Worm (Caenorhabditis elegans) whole organism, late embryonic: ENCODE data around the gene pelo-1.

Experiments
- C38D4.7 ChIP-seq: fragments of 200-800 bp; sonication (Bioruptor generic); optimal IDR thresholded peaks from 2 replicates; lab custom pipeline; 2018; ENCODE audit warnings: mild to moderate bottlenecking, missing genetic modification characterization, moderate library complexity, missing compliant biosample characterization
- F13H6.1 ChIP-seq: sonication (generic microtip); optimal IDR thresholded peaks from 2 replicates; lab custom pipeline; 2016; ENCODE audit warnings: missing genetic modification characterization, missing compliant biosample characterization
- K09A11.1 ChIP-seq: sonication (generic microtip); optimal IDR thresholded peaks from 2 replicates; lab custom pipeline; 2017; ENCODE audit warnings: antibody characterized with exemption, mild to moderate bottlenecking, missing genetic modification characterization, missing compliant biosample characterization; ENCODE audit not compliant: insufficient read depth
- T23F11.4 ChIP-seq: fragments of 200-800 bp; sonication (Bioruptor generic); optimal IDR thresholded peaks from 2 replicates; lab custom pipeline; 2018; ENCODE audit warnings: mild to moderate bottlenecking, missing genetic modification characterization, missing compliant biosample characterization
- ahr-1 ChIP-seq: sonication (generic microtip); optimal IDR thresholded peaks from 2 replicates; lab custom pipeline; 2016; ENCODE audit warnings: missing genetic modification characterization, missing compliant biosample characterization
- ama-1 ChIP-seq: fragments of 150-350 bp; optimal IDR thresholded peaks from 2 replicates; lab custom pipeline; 2014
- ceh-14 ChIP-seq: sonication (generic microtip); optimal IDR thresholded peaks from 2 replicates; lab custom pipeline; 2016; ENCODE audit warnings: missing genotype, missing genetic modification characterization, missing compliant biosample characterization
- ceh-18 ChIP-seq: sonication (generic microtip); optimal IDR thresholded peaks from 2 replicates; lab custom pipeline; 2016; ENCODE audit warnings: missing genetic modification characterization, missing compliant biosample characterization
- ceh-2 ChIP-seq: sonication (generic microtip); optimal IDR thresholded peaks from 2 replicates; lab custom pipeline; 2016; ENCODE audit warnings: missing genotype, missing genetic modification characterization, missing compliant biosample characterization
- ceh-22 ChIP-seq: sonication (generic microtip); optimal IDR thresholded peaks from 2 replicates; lab custom pipeline; 2017; ENCODE audit warnings: missing biosample characterization, missing genetic modification characterization
- ceh-24 ChIP-seq: sonication (generic microtip); optimal IDR thresholded peaks from 2 replicates; lab custom pipeline; 2016; ENCODE audit warnings: mild to moderate bottlenecking, missing genetic modification characterization, missing compliant biosample characterization
- ceh-30 ChIP-seq: fragments of 150-350 bp; optimal IDR thresholded peaks from 2 replicates; lab custom pipeline; 2014; ENCODE audit warnings: missing biosample characterization, missing genetic modification characterization
- ceh-31 ChIP-seq: sonication (generic microtip); optimal IDR thresholded peaks from 2 replicates; lab custom pipeline; 2016; ENCODE audit warnings: missing genetic modification characterization, missing compliant biosample characterization
- ceh-34 ChIP-seq: sonication (generic microtip); optimal IDR thresholded peaks from 2 replicates; lab custom pipeline; 2016; ENCODE audit warnings: mild to moderate bottlenecking, missing genetic modification characterization, missing compliant biosample characterization
- ceh-45 ChIP-seq: fragments of 200-800 bp; sonication (Bioruptor generic); IDR thresholded peaks from 2 replicates; pipeline ENCODE4 v1.3.6; 2022; ENCODE audit warnings: missing genetic modification reagents, missing genetic modification characterization, missing compliant biosample characterization
- ceh-48 ChIP-seq: sonication (generic microtip); optimal IDR thresholded peaks from 2 replicates; lab custom pipeline; 2016; ENCODE audit warnings: missing genetic modification characterization, inconsistent platforms, missing compliant biosample characterization
- ceh-6 ChIP-seq: fragments of 200-800 bp; sonication (Bioruptor generic); optimal IDR thresholded peaks from 2 replicates; lab custom pipeline; 2018; ENCODE audit warnings: mild to moderate bottlenecking, missing genetic modification characterization, missing compliant biosample characterization
- ceh-9 ChIP-seq: sonication (generic microtip); optimal IDR thresholded peaks from 2 replicates; lab custom pipeline; 2016; ENCODE audit warnings: mild to moderate bottlenecking, missing genetic modification characterization, inconsistent platforms, missing compliant biosample characterization
- dve-1 ChIP-seq: sonication (generic microtip); optimal IDR thresholded peaks from 2 replicates; lab custom pipeline; 2017; ENCODE audit warnings: antibody characterized with exemption, mild to moderate bottlenecking, missing genetic modification characterization, missing compliant biosample characterization
- elt-2 ChIP-seq: sonication (generic microtip); optimal IDR thresholded peaks from 2 replicates; lab custom pipeline; 2016; ENCODE audit warnings: missing genetic modification reagents, missing genetic modification characterization, missing compliant biosample characterization
- elt-4 ChIP-seq: sonication (generic microtip); optimal IDR thresholded peaks from 2 replicates; lab custom pipeline; 2016; ENCODE audit warnings: missing genetic modification characterization, missing compliant biosample characterization
- fkh-10 ChIP-seq: fragments of 150-350 bp; optimal IDR thresholded peaks from 2 replicates; lab custom pipeline; 2014; ENCODE audit warnings: missing biosample characterization, missing genetic modification reagents, missing genetic modification characterization
- gmeb-2 ChIP-seq: sonication (generic microtip); optimal IDR thresholded peaks from 2 replicates; lab custom pipeline; 2016; ENCODE audit warnings: missing genetic modification characterization, inconsistent platforms, missing compliant biosample characterization
- hlh-13 ChIP-seq: fragments of 200-800 bp; sonication (Bioruptor generic); optimal IDR thresholded peaks from 2 replicates; lab custom pipeline; 2018; ENCODE audit warnings: mild to moderate bottlenecking, missing genetic modification characterization, missing compliant biosample characterization
- hlh-15 ChIP-seq: sonication (generic microtip); optimal IDR thresholded peaks from 2 replicates; lab custom pipeline; 2016; ENCODE audit warnings: missing genetic modification characterization, missing compliant biosample characterization
- hlh-30 ChIP-seq: sonication (generic microtip); optimal IDR thresholded peaks from 2 replicates; lab custom pipeline; 2017; ENCODE audit warnings: antibody characterized with exemption, missing genetic modification characterization, missing compliant biosample characterization; ENCODE audit not compliant: insufficient read depth
- lim-6 ChIP-seq: sonication (generic microtip); optimal IDR thresholded peaks from 2 replicates; lab custom pipeline; 2016; ENCODE audit warnings: missing genetic modification characterization, missing compliant biosample characterization
- madf-2 ChIP-seq: sonication (generic microtip); optimal IDR thresholded peaks from 2 replicates; lab custom pipeline; 2017; ENCODE audit warnings: missing genetic modification characterization, missing compliant biosample characterization
- nhr-232 ChIP-seq: sonication (generic microtip); optimal IDR thresholded peaks from 2 replicates; lab custom pipeline; 2016; ENCODE audit warnings: missing genetic modification characterization, missing compliant biosample characterization
- odd-2 ChIP-seq: sonication (generic microtip); optimal IDR thresholded peaks from 2 replicates; lab custom pipeline; 2017; ENCODE audit warnings: antibody characterized with exemption, mild to moderate bottlenecking, missing genetic modification characterization, missing compliant biosample characterization
- pag-3 ChIP-seq: sonication (generic microtip); optimal IDR thresholded peaks from 2 replicates; lab custom pipeline; 2016; ENCODE audit warnings: missing compliant biosample characterization, missing genetic modification characterization, borderline replicate concordance
- pax-1 ChIP-seq: fragments of 150-350 bp; optimal IDR thresholded peaks from 2 replicates; lab custom pipeline; 2014; ENCODE audit warnings: missing biosample characterization, missing genetic modification characterization
- pqm-1 ChIP-seq: sonication (generic microtip); optimal IDR thresholded peaks from 2 replicates; lab custom pipeline; 2016; ENCODE audit warnings: missing genetic modification characterization, missing compliant biosample characterization
- pros-1 ChIP-seq: fragments of 150-350 bp; optimal IDR thresholded peaks from 2 replicates; lab custom pipeline; 2014; ENCODE audit warnings: missing biosample characterization, missing genetic modification reagents, missing genetic modification characterization
- ref-2 ChIP-seq: sonication (generic microtip); optimal IDR thresholded peaks from 2 replicates; lab custom pipeline; 2016; ENCODE audit warnings: missing genetic modification characterization, missing compliant biosample characterization
- rnt-1 ChIP-seq: sonication (generic microtip); optimal IDR thresholded peaks from 2 replicates; lab custom pipeline; 2016; ENCODE audit warnings: missing genetic modification characterization, missing compliant biosample characterization
- sdc-2 ChIP-seq: sonication (generic microtip); optimal IDR thresholded peaks from 2 replicates; lab custom pipeline; 2016; ENCODE audit warnings: missing genotype, missing genetic modification characterization, missing compliant biosample characterization
- sox-4 ChIP-seq: sonication (generic microtip); optimal IDR thresholded peaks from 2 replicates; lab custom pipeline; 2017; ENCODE audit warnings: mild to moderate bottlenecking, missing genetic modification characterization, inconsistent platforms, missing compliant biosample characterization
- syd-9 ChIP-seq: sonication (generic microtip); optimal IDR thresholded peaks from 2 replicates; lab custom pipeline; 2016; ENCODE audit warnings: mild to moderate bottlenecking, missing genetic modification characterization, moderate library complexity, missing compliant biosample characterization
- ttx-3 ChIP-seq: sonication (generic microtip); optimal IDR thresholded peaks from 2 replicates; lab custom pipeline; 2016; ENCODE audit warnings: missing genetic modification reagents, missing genetic modification characterization, missing compliant biosample characterization
- unc-3 ChIP-seq, 2 experiments: fragments of 200-800 bp in 1 of 2; sonication (Bioruptor generic) in 1 of 2; sonication (generic microtip) in 1 of 2; conservative IDR thresholded peaks in 1 of 2; optimal IDR thresholded peaks in 1 of 2; 2 replicates each; pipeline versions ENCODE4 v1.3.6 to Lab custom; 2016 to 2022; ENCODE audit warnings: missing compliant biosample characterization in 2 of 2, missing genetic modification characterization in 2 of 2, missing genetic modification reagents in 1 of 2
- unc-42 ChIP-seq: sonication (generic microtip); optimal IDR thresholded peaks from 2 replicates; lab custom pipeline; 2016; ENCODE audit warnings: missing genotype, missing genetic modification characterization, missing compliant biosample characterization
- unc-55 ChIP-seq: sonication (generic microtip); optimal IDR thresholded peaks from 2 replicates; lab custom pipeline; 2017; ENCODE audit warnings: missing biosample characterization, missing genetic modification reagents, missing genetic modification characterization
- unc-86 ChIP-seq: sonication (generic microtip); optimal IDR thresholded peaks from 2 replicates; lab custom pipeline; 2016; ENCODE audit warnings: missing genetic modification characterization, missing compliant biosample characterization
- ztf-16 ChIP-seq: sonication (generic microtip); optimal IDR thresholded peaks from 2 replicates; lab custom pipeline; 2017; ENCODE audit warnings: missing genetic modification characterization, missing compliant biosample characterization

The pelo-1 gene

DNA sequence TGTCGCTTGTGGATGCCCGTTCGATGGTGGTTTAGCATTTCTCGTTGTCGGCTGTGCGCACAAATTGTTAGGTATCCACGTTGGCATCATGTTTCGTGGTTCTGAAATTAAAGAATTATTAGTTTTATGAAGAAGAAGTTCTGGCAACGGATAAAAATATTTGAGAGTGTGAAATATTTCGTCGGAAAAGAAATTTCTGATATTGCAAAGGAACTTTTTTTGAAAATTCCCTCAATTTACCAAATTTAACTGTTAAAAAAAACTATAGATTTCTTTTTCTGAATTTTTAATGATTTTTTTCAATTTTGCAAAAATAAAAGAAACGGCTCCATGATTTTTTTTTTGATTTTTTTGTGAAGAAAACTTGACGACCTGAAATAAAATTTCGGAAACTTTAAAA is 24.0 kb upstream of the pelo-1 start, which contains the start of gene mpk-1:
Gene mpk-1, minus strand, starts transcription at position 101 of the 400 bp plus-strand sequence.
- TF ChIP-seq ama-1 (no peak), lim-6 (tag; lab: Kevin White, UChicago) (no peak), pax-1 (no peak), unc-86 (tag; lab: Kevin White, UChicago) (no peak), odd-2 (no peak)

ce11 chrIII:4227363-4227762 is 23.3 kb upstream of the pelo-1 start:
- TF ChIP-seq C38D4.7 (GFP tag; lab: Kevin White, UChicago) (no peak), pros-1 (tag; lab: Kevin White, UChicago) (no peak), ceh-6 (GFP tag; lab: Kevin White, UChicago) (no peak), ahr-1 (tag; lab: Kevin White, UChicago) (no peak), ztf-16 (no peak), nhr-232 (tag; lab: Kevin White, UChicago) (no peak), ceh-31 (tag; lab: Kevin White, UChicago) (no peak), rnt-1 (tag; lab: Kevin White, UChicago) (no peak)

DNA sequence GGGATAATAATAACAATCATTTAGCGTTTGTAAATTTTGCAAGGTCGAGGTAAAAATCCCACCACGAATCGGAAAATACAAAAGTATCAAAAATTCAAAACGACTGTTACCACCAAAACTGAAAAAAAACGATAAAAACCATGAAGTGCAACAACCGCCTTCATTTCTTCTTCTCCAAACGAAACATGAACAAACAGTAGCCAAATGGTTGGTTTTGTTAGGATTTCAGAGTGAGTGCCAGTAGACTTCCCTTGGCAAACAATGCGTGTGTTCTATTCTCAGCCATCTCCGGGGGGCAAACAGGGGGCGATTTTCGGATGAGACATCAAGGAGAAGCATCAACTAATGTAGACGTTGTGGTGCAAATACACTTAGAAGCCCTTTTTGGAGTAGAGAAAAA is 20.7 kb upstream of the pelo-1 start:
- TF ChIP-seq hlh-13 (no peak), hlh-30 (tag; lab: Kevin White, UChicago) (no peak), unc-55 (GFP tag; lab: Kevin White, UChicago) (no peak), gmeb-2 (tag; lab: Kevin White, UChicago) (no peak), syd-9 (tag; lab: Kevin White, UChicago) (no peak)

DNA sequence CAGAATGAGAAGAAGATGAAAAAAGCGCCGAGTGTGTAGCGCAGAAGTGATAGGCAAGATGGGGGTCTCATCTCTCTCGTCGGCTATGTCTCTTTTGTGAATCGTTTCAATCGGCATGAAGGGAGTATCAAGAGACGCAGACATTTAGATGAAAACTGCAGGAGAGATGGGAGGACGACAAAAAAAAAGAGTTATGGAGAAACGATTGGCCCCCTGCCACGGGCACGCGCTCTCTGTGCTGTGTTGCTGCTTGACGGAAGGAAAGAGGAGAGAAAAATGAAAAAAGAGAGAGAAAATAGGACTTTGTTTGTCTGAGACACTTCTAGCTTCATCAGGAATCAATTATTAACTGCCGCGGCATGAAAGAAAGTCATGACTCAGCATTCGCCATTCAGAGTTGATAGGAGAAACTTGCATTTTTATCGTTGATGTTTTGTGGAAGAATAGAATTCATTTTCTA is 19.7 kb upstream of the pelo-1 start:
- peak; percentile 55 for TF ChIP-seq pqm-1 (tag; lab: Kevin White, UChicago)
- peak; percentile 60 for TF ChIP-seq elt-2 (tag; lab: Kevin White, UChicago)
- peak; percentile 21 for TF ChIP-seq pag-3
- TF ChIP-seq hlh-15 (tag; lab: Kevin White, UChicago): no peak
- no peak for TF ChIP-seq gmeb-2 (tag; lab: Kevin White, UChicago)
- TF ChIP-seq ceh-31 (tag; lab: Kevin White, UChicago): peak; percentile 87
- peak; percentile 72 for TF ChIP-seq ceh-34 (tag; lab: Kevin White, UChicago)
- peak; percentile 66 for TF ChIP-seq rnt-1 (tag; lab: Kevin White, UChicago)
- no peak for TF ChIP-seq unc-86 (tag; lab: Kevin White, UChicago)
- no peak for TF ChIP-seq ceh-30 (tag; lab: Kevin White, UChicago)
- no peak for TF ChIP-seq sox-4 (tag; lab: Kevin White, UChicago)
- peak; percentile 38 for TF ChIP-seq syd-9 (tag; lab: Kevin White, UChicago)
- peak; percentile 84 for TF ChIP-seq pros-1 (tag; lab: Kevin White, UChicago)
- TF ChIP-seq ref-2 (tag; lab: Kevin White, UChicago): peak; percentile 61
- peak; percentile 31 for TF ChIP-seq ceh-2 (tag; lab: Kevin White, UChicago)
- TF ChIP-seq madf-2 (tag; lab: Kevin White, UChicago): no peak
- TF ChIP-seq ahr-1 (tag; lab: Kevin White, UChicago): no peak
- no peak for TF ChIP-seq ztf-16
- no peak for TF ChIP-seq ceh-22
- TF ChIP-seq ceh-14 (tag; lab: Kevin White, UChicago): peak; percentile 85
- peak; percentile 62 for TF ChIP-seq hlh-30 (tag; lab: Kevin White, UChicago)
- peak; percentile 32 for TF ChIP-seq sdc-2
- TF ChIP-seq ceh-24 (tag; lab: Kevin White, UChicago): no peak
- peak; percentile 29 for TF ChIP-seq dve-1 (tag; lab: Kevin White, UChicago)
- TF ChIP-seq ttx-3 (tag; lab: Kevin White, UChicago): no peak
- no peak for TF ChIP-seq ceh-9 (tag; lab: Kevin White, UChicago)
- no peak for TF ChIP-seq elt-4 (tag; lab: Kevin White, UChicago)
- peak; percentile 25 for TF ChIP-seq ceh-48 (tag; lab: Kevin White, UChicago)
- TF ChIP-seq unc-55 (GFP tag; lab: Kevin White, UChicago): peak; percentile 86
- no peak for TF ChIP-seq nhr-232 (tag; lab: Kevin White, UChicago)
- peak; percentile 33 for TF ChIP-seq F13H6.1 (tag; lab: Kevin White, UChicago)
- TF ChIP-seq unc-3 (GFP tag; conservative IDR thresholded peaks at IDR 0.05; lab: Robert Waterston, UW): no peak
- TF ChIP-seq unc-3 (tag; optimal IDR thresholded peaks at IDR 0.05; lab: Kevin White, UChicago): peak; percentile 57
- peak; percentile 84 for TF ChIP-seq unc-42 (tag; lab: Kevin White, UChicago)
- TF ChIP-seq K09A11.1 (tag; lab: Kevin White, UChicago): peak; percentile 42
- no peak for TF ChIP-seq ceh-45 (GFP tag; lab: Robert Waterston, UW)
- TF ChIP-seq ceh-18 (tag; lab: Kevin White, UChicago): peak; percentile 98
- TF ChIP-seq hlh-13: no peak
- no peak for TF ChIP-seq fkh-10 (GFP tag; lab: Kevin White, UChicago)
- no peak for TF ChIP-seq T23F11.4 (GFP tag; lab: Kevin White, UChicago)
